Worm (Caenorhabditis elegans) whole organism, young adult: ENCODE results near the gene tiar-2.

Experiments used
- B0035.1 ChIP-seq: sonication (generic microtip); optimal IDR thresholded peaks from 2 replicates; lab custom pipeline; 2016; ENCODE audit warnings: missing genetic modification characterization, mild to moderate bottlenecking, missing compliant biosample characterization, missing genotype, missing genetic modification reagents
- B0336.3 ChIP-seq: fragments of 200-800 bp; sonication (Bioruptor generic); IDR thresholded peaks from 2 replicates; pipeline ENCODE4 v1.3.6; 2022; ENCODE audit warnings: missing genetic modification characterization, missing compliant biosample characterization
- F22D6.2 ChIP-seq: sonication (generic microtip); optimal IDR thresholded peaks from 2 replicates; lab custom pipeline; 2016; ENCODE audit warnings: mild to moderate bottlenecking, missing genetic modification characterization, missing compliant biosample characterization
- F33H1.4 ChIP-seq: fragments of 200-800 bp; sonication (Bioruptor generic); IDR thresholded peaks from 2 replicates; pipeline ENCODE4 v1.3.6; 2022; ENCODE audit warnings: missing genetic modification reagents, missing genetic modification characterization, missing compliant biosample characterization
- T26A5.8 ChIP-seq: sonication (generic microtip); optimal IDR thresholded peaks from 2 replicates; lab custom pipeline; 2016; ENCODE audit warnings: missing genetic modification characterization, missing compliant biosample characterization
- Y53F4B.3 ChIP-seq: fragments of 200-800 bp; sonication (Bioruptor generic); IDR thresholded peaks from 2 replicates; pipeline ENCODE4 v1.3.6; 2022; ENCODE audit warnings: missing genetic modification reagents, missing genetic modification characterization, missing compliant biosample characterization
- Y56A3A.18 ChIP-seq: fragments of 200-800 bp; sonication (Bioruptor generic); IDR thresholded peaks from 2 replicates; pipeline ENCODE4 v1.3.6; 2022; ENCODE audit warnings: missing genetic modification reagents, missing genetic modification characterization, missing compliant biosample characterization
- Y95B8A.8 ChIP-seq: fragments of 200-800 bp; sonication (Bioruptor generic); IDR thresholded peaks from 2 replicates; pipeline ENCODE4 v1.3.6; 2022; ENCODE audit warnings: missing genetic modification reagents, missing genetic modification characterization, missing compliant biosample characterization
- ZK185.1 ChIP-seq: sonication (generic microtip); optimal IDR thresholded peaks from 2 replicates; lab custom pipeline; 2016; ENCODE audit warnings: mild to moderate bottlenecking, missing genetic modification characterization, missing compliant biosample characterization; ENCODE audit not compliant: poor library complexity, severe bottlenecking
- akir-1 ChIP-seq: fragments of 200-800 bp; sonication (Bioruptor generic); optimal IDR thresholded peaks from 2 replicates; lab custom pipeline; 2018; ENCODE audit warnings: mild to moderate bottlenecking, missing genetic modification characterization, moderate library complexity, missing compliant biosample characterization
- aptf-3 ChIP-seq: fragments of 200-800 bp; sonication (Bioruptor generic); IDR thresholded peaks from 2 replicates; pipeline ENCODE4 v1.3.6; 2022; ENCODE audit warnings: missing genetic modification characterization, missing compliant biosample characterization
- atf-7 ChIP-seq: sonication (generic microtip); optimal IDR thresholded peaks from 2 replicates; lab custom pipeline; 2017; ENCODE audit warnings: mild to moderate bottlenecking, missing genetic modification characterization, missing compliant biosample characterization
- attf-3 ChIP-seq: fragments of 200-800 bp; sonication (Bioruptor generic); conservative IDR thresholded peaks from 2 replicates; pipeline ENCODE4 v1.3.6; 2022; ENCODE audit warnings: missing genetic modification reagents, missing genetic modification characterization, missing compliant biosample characterization
- bed-1 ChIP-seq: fragments of 200-800 bp; sonication (Bioruptor generic); IDR thresholded peaks from 2 replicates; pipeline ENCODE4 v1.3.6; 2022; ENCODE audit warnings: missing genetic modification reagents, missing genetic modification characterization, missing compliant biosample characterization
- bed-2 ChIP-seq: fragments of 200-800 bp; sonication (Bioruptor generic); IDR thresholded peaks from 2 replicates; pipeline ENCODE4 v1.3.6; 2022; ENCODE audit warnings: missing genetic modification reagents, missing genetic modification characterization, missing compliant biosample characterization
- ccch-3 ChIP-seq: fragments of 200-800 bp; sonication (Bioruptor generic); optimal IDR thresholded peaks from 2 replicates; lab custom pipeline; 2018; ENCODE audit warnings: mild to moderate bottlenecking, missing genetic modification characterization, missing compliant biosample characterization
- ceh-27 ChIP-seq: fragments of 200-800 bp; sonication (Bioruptor generic); optimal IDR thresholded peaks from 2 replicates; lab custom pipeline; 2018; ENCODE audit warnings: mild to moderate bottlenecking, missing genetic modification characterization, moderate library complexity, missing compliant biosample characterization
- ceh-40 ChIP-seq: fragments of 200-800 bp; sonication (Bioruptor generic); IDR thresholded peaks from 2 replicates; pipeline ENCODE4 v1.3.6; 2022; ENCODE audit warnings: missing genetic modification characterization, missing compliant biosample characterization
- ceh-79 ChIP-seq: sonication (generic microtip); optimal IDR thresholded peaks from 2 replicates; lab custom pipeline; 2017; ENCODE audit warnings: mild to moderate bottlenecking, missing genetic modification characterization, missing compliant biosample characterization
- chd-7 ChIP-seq: sonication (generic microtip); optimal IDR thresholded peaks from 2 replicates; lab custom pipeline; 2016; ENCODE audit warnings: mild to moderate bottlenecking, missing genetic modification characterization, moderate library complexity, missing compliant biosample characterization
- dpl-1 ChIP-seq: fragments of 150-350 bp; optimal IDR thresholded peaks from 2 replicates; lab custom pipeline; 2014; ENCODE audit warnings: missing biosample characterization, missing genetic modification reagents, missing genetic modification characterization
- egl-18 ChIP-seq: fragments of 200-800 bp; sonication (Bioruptor generic); IDR thresholded peaks from 2 replicates; pipeline ENCODE4 v1.3.6; 2022; ENCODE audit warnings: missing genetic modification reagents, missing genetic modification characterization, missing compliant biosample characterization
- egl-44 ChIP-seq: fragments of 200-800 bp; sonication (Bioruptor generic); IDR thresholded peaks from 2 replicates; pipeline ENCODE4 v1.3.6; 2022; ENCODE audit warnings: missing genetic modification reagents, missing genetic modification characterization, missing compliant biosample characterization
- egrh-3 ChIP-seq: fragments of 200-800 bp; sonication (Bioruptor generic); IDR thresholded peaks from 2 replicates; pipeline ENCODE4 v1.3.6; 2022; ENCODE audit warnings: missing genetic modification reagents, missing genetic modification characterization, missing compliant biosample characterization
- ets-4 ChIP-seq: fragments of 200-800 bp; sonication (Bioruptor generic); optimal IDR thresholded peaks from 2 replicates; lab custom pipeline; 2018; ENCODE audit warnings: mild to moderate bottlenecking, missing genetic modification characterization, missing compliant biosample characterization
- fkh-3 ChIP-seq: sonication (generic microtip); optimal IDR thresholded peaks from 2 replicates; lab custom pipeline; 2016; ENCODE audit warnings: mild to moderate bottlenecking, missing genetic modification characterization, missing compliant biosample characterization
- gei-17 ChIP-seq: fragments of 200-800 bp; sonication (Bioruptor generic); optimal IDR thresholded peaks from 2 replicates; lab custom pipeline; 2018; ENCODE audit warnings: mild to moderate bottlenecking, missing genetic modification characterization, missing compliant biosample characterization
- him-1 ChIP-seq: sonication (generic microtip); optimal IDR thresholded peaks from 2 replicates; lab custom pipeline; 2016; ENCODE audit warnings: missing genotype, missing genetic modification reagents, missing genetic modification characterization, missing compliant biosample characterization
- hsf-1 ChIP-seq: fragments of 200-800 bp; sonication (Bioruptor generic); IDR thresholded peaks from 2 replicates; pipeline ENCODE4 v1.3.6; 2022; ENCODE audit warnings: missing genetic modification reagents, missing genetic modification characterization, missing compliant biosample characterization
- lag-1 ChIP-seq: fragments of 200-800 bp; sonication (Bioruptor generic); IDR thresholded peaks from 2 replicates; pipeline ENCODE4 v1.3.6; 2022; ENCODE audit warnings: missing genetic modification reagents, missing genetic modification characterization, missing compliant biosample characterization
- lin-26 ChIP-seq: fragments of 200-800 bp; sonication (Bioruptor generic); IDR thresholded peaks from 2 replicates; pipeline ENCODE4 v1.3.6; 2022; ENCODE audit warnings: missing genetic modification reagents, missing genetic modification characterization, missing compliant biosample characterization
- lin-54 ChIP-seq: fragments of 200-800 bp; sonication (Bioruptor generic); optimal IDR thresholded peaks from 2 replicates; lab custom pipeline; 2018; ENCODE audit warnings: mild to moderate bottlenecking, missing genetic modification characterization, missing compliant biosample characterization
- lsl-1 ChIP-seq: fragments of 200-800 bp; sonication (Bioruptor generic); optimal IDR thresholded peaks from 2 replicates; lab custom pipeline; 2018; ENCODE audit warnings: mild to moderate bottlenecking, missing genetic modification characterization, moderate library complexity, missing compliant biosample characterization
- madf-10 ChIP-seq: sonication (generic microtip); optimal IDR thresholded peaks from 2 replicates; lab custom pipeline; 2016; ENCODE audit warnings: mild to moderate bottlenecking, missing genetic modification characterization, missing compliant biosample characterization
- mcd-1 ChIP-seq: fragments of 200-800 bp; sonication (Bioruptor generic); IDR thresholded peaks from 2 replicates; pipeline ENCODE4 v1.3.6; 2022; ENCODE audit warnings: missing genetic modification reagents, missing genetic modification characterization, missing compliant biosample characterization
- mes-4 ChIP-seq: sonication (generic microtip); optimal IDR thresholded peaks from 2 replicates; lab custom pipeline; 2016; ENCODE audit warnings: missing genotype, missing genetic modification characterization, missing compliant biosample characterization
- nfya-2 ChIP-seq: fragments of 200-800 bp; sonication (Bioruptor generic); IDR thresholded peaks from 2 replicates; pipeline ENCODE4 v1.3.6; 2022; ENCODE audit warnings: missing genetic modification reagents, missing genetic modification characterization, missing compliant biosample characterization
- nhr-179 ChIP-seq: sonication (generic microtip); optimal IDR thresholded peaks from 2 replicates; lab custom pipeline; 2016; ENCODE audit warnings: mild to moderate bottlenecking, missing genetic modification characterization, missing compliant biosample characterization
- rec-8 ChIP-seq, 2 experiments: sonication (generic microtip); optimal IDR thresholded peaks; 2 replicates each; lab custom pipeline; 2016; ENCODE audit warnings: mild to moderate bottlenecking in 2 of 2, missing genetic modification characterization in 2 of 2, missing genetic modification reagents in 2 of 2, missing genotype in 2 of 2, missing biosample characterization in 1 of 2, missing compliant biosample characterization in 1 of 2, moderate library complexity in 1 of 2
- rpc-1 ChIP-seq, 2 experiments: fragments of 150-350 bp in 1 of 2; sonication (generic microtip) in 1 of 2; optimal IDR thresholded peaks; 2 replicates each; lab custom pipeline; 2014 to 2018; ENCODE audit warnings: missing biosample characterization in 1 of 2, missing genetic modification characterization in 1 of 2, missing genetic modification reagents in 1 of 2, missing genotype in 1 of 2
- sdz-38 ChIP-seq: sonication (generic microtip); optimal IDR thresholded peaks from 2 replicates; lab custom pipeline; 2016; ENCODE audit warnings: missing genotype, missing genetic modification characterization, missing compliant biosample characterization
- sea-2 ChIP-seq: fragments of 200-800 bp; sonication (Bioruptor generic); IDR thresholded peaks from 2 replicates; pipeline ENCODE4 v1.3.6; 2022; ENCODE audit warnings: missing genetic modification characterization, missing compliant biosample characterization
- unc-130 ChIP-seq: sonication (generic microtip); optimal IDR thresholded peaks from 2 replicates; lab custom pipeline; 2016; ENCODE audit warnings: missing genetic modification reagents, missing genetic modification characterization, missing compliant biosample characterization
- ztf-22 ChIP-seq: fragments of 200-800 bp; sonication (Bioruptor generic); optimal IDR thresholded peaks from 2 replicates; lab custom pipeline; 2018; ENCODE audit warnings: mild to moderate bottlenecking, missing genetic modification characterization, moderate library complexity, missing compliant biosample characterization
- ztf-25 ChIP-seq: fragments of 200-800 bp; sonication (Bioruptor generic); IDR thresholded peaks from 2 replicates; pipeline ENCODE4 v1.3.6; 2022; ENCODE audit warnings: missing genetic modification reagents, missing genetic modification characterization, missing compliant biosample characterization
- ztf-26 ChIP-seq: sonication (generic microtip); optimal IDR thresholded peaks from 2 replicates; lab custom pipeline; 2017; ENCODE audit warnings: missing genetic modification characterization, missing compliant biosample characterization

tiar-2 gene

DNA sequence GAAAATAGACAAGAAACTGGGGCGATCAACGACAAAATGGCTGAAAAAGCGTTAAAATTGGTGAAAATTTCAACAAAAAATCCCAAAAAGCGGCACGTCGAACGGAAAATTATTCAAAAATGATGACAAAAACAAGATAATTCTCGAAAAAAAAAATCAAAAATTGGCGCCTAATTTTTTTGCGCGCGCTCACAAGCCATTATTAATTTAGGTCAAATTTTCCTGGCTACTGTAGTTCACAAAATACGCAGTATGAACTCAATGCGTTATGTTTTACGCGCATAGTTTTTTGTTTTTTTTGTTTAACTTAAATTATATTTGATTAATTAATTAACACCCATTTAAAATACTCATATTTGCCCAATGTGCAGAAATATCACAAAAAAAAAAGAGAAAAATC, 29.2 kb upstream of the tiar-2 start (continued):
- TF ChIP-seq fkh-3 (tag; lab: Kevin White, UChicago) = no peak
- no peak for TF ChIP-seq ztf-22 (GFP tag; lab: Kevin White, UChicago)
- TF ChIP-seq ets-4 (GFP tag; lab: Kevin White, UChicago) = no peak
- peak; percentile 97 for TF ChIP-seq hsf-1 (GFP tag; lab: Robert Waterston, UW)
- no peak for TF ChIP-seq gei-17 (GFP tag; lab: Kevin White, UChicago)
- no peak for TF ChIP-seq T26A5.8 (tag; lab: Kevin White, UChicago)
- TF ChIP-seq ceh-79 (tag; lab: Kevin White, UChicago) = no peak
- no peak for TF ChIP-seq ceh-40
- peak; percentile 22 for TF ChIP-seq him-1
- peak; percentile 85 for TF ChIP-seq F33H1.4
- no peak for TF ChIP-seq ceh-27 (GFP tag; lab: Kevin White, UChicago)
- TF ChIP-seq lag-1 (GFP tag; lab: Robert Waterston, UW) = no peak
- TF ChIP-seq sea-2 (GFP tag; lab: Robert Waterston, UW) = no peak
- no peak for TF ChIP-seq ztf-26 (tag; lab: Kevin White, UChicago)
- TF ChIP-seq Y95B8A.8 (GFP tag; lab: Robert Waterston, UW) = peak; percentile 91
- TF ChIP-seq B0336.3 (GFP tag; lab: Robert Waterston, UW) = 0 out of 2 replicates have a peak, but pooled peaks have one; percentile 18
- no peak for TF ChIP-seq chd-7 (tag; lab: Kevin White, UChicago)
- peak; percentile 81 for TF ChIP-seq lin-54 (GFP tag; lab: Kevin White, UChicago)
- TF ChIP-seq madf-10 (tag; lab: Kevin White, UChicago) = no peak
- no peak for TF ChIP-seq lin-26 (GFP tag; lab: Robert Waterston, UW)
- no peak for TF ChIP-seq mes-4 (tag; lab: Kevin White, UChicago)
- TF ChIP-seq dpl-1 = peak; percentile 93
- no peak for TF ChIP-seq egl-18
- TF ChIP-seq ztf-25 (GFP tag; lab: Robert Waterston, UW) = no peak
- no peak for TF ChIP-seq nhr-179 (tag; lab: Kevin White, UChicago)
- no peak for TF ChIP-seq ZK185.1
- no peak for TF ChIP-seq Y56A3A.18
- no peak for TF ChIP-seq egl-44
- TF ChIP-seq B0035.1 (tag; lab: Kevin White, UChicago) = no peak
- peak; percentile 29; the same call in 1 of the 2 replicates for TF ChIP-seq Y53F4B.3
- no peak for TF ChIP-seq sdz-38 (tag; lab: Kevin White, UChicago)
- TF ChIP-seq bed-2 (GFP tag; lab: Robert Waterston, UW) = no peak
- TF ChIP-seq mcd-1 (GFP tag; lab: Robert Waterston, UW) = peak; percentile 58; the same call in 1 of the 2 replicates
- TF ChIP-seq unc-130 = peak; percentile 56
- no peak for TF ChIP-seq nfya-2 (GFP tag; lab: Robert Waterston, UW)
- TF ChIP-seq atf-7 = no peak
- TF ChIP-seq ccch-3 = no peak
- TF ChIP-seq akir-1 (GFP tag; lab: Kevin White, UChicago) = no peak
- no peak for TF ChIP-seq egrh-3 (GFP tag; lab: Robert Waterston, UW)
- TF ChIP-seq attf-3 (GFP tag; lab: Robert Waterston, UW) = peak; percentile 59
- no peak for TF ChIP-seq bed-1 (GFP tag; lab: Robert Waterston, UW)
- no peak for TF ChIP-seq rpc-1 (optimal IDR thresholded peaks at IDR 0.05; lab: Kevin White, UChicago)
- TF ChIP-seq rpc-1 (tag; optimal IDR thresholded peaks at IDR 0.05; lab: Kevin White, UChicago) = no peak
- TF ChIP-seq lsl-1 = peak; percentile 95
- TF ChIP-seq aptf-3 (GFP tag; lab: Robert Waterston, UW) = no peak
- TF ChIP-seq rec-8 (tag; optimal IDR thresholded peaks at IDR 0.05; lab: Kevin White, UChicago) = no peak
- TF ChIP-seq F22D6.2 (tag; lab: Kevin White, UChicago) = no peak
